Worm (Caenorhabditis elegans): Measurements from ENCODE around the gene W09D6.5.

Gene W09D6.5

ce11 chrIII:11064576-11064975 lies 23.7 kb upstream of the W09D6.5 start:
- TF ChIP-seq F22D6.2 (tag; optimal IDR thresholded peaks at IDR 0.05) (no peak), lsl-1 (GFP tag; optimal IDR thresholded peaks at IDR 0.05) (peak; percentile 0), lin-54 (GFP tag; optimal IDR thresholded peaks at IDR 0.05) (peak; percentile 27), F49E8.2 (tag; optimal IDR thresholded peaks at IDR 0.05; ENCODE audit: insufficient read depth) (peak; percentile 2), xnd-1 (tag; optimal IDR thresholded peaks at IDR 0.05) (peak; percentile 21), mcd-1 (GFP tag; IDR thresholded peaks at IDR 0.05) (peak; percentile 73)

ce11 chrIII:11066691-11067090 lies 21.6 kb upstream of the W09D6.5 start:
- TF ChIP-seq rpc-1 (optimal IDR thresholded peaks at IDR 0.05) (peak; percentile 76), rpc-1 (tag; optimal IDR thresholded peaks at IDR 0.05) (peak; percentile 80), him-1 (tag; optimal IDR thresholded peaks at IDR 0.05) (peak; percentile 61), nhr-90 (tag; optimal IDR thresholded peaks at IDR 0.05) (peak; percentile 71), aptf-2 (GFP tag; conservative IDR thresholded peaks at IDR 0.05) (peak; percentile 93), cebp-2 (GFP tag; IDR thresholded peaks at IDR 0.05) (no peak), F23B12.7 (tag; optimal IDR thresholded peaks at IDR 0.05; ENCODE audit: insufficient read depth) (peak; percentile 91), ztf-26 (tag; optimal IDR thresholded peaks at IDR 0.05) (peak; percentile 61), snpc-1.1 (tag; optimal IDR thresholded peaks at IDR 0.05; ENCODE audit: insufficient read depth) (peak; percentile 7), ztf-28 (GFP tag; IDR thresholded peaks at IDR 0.05) (0 out of 2 replicates have a peak, but pooled peaks have one; percentile 20), C06A6.2 (GFP tag; conservative IDR thresholded peaks at IDR 0.05) (peak; percentile 90), mcd-1 (GFP tag; IDR thresholded peaks at IDR 0.05) (peak; percentile 89), B0035.1 (tag; optimal IDR thresholded peaks at IDR 0.05) (peak; percentile 66), egl-18 (GFP tag; IDR thresholded peaks at IDR 0.05) (peak; percentile 77; the same call in 1 of the 2 replicates), let-526 (GFP tag; IDR thresholded peaks at IDR 0.05) (peak; percentile 73; the same call in 1 of the 2 replicates), K12H6.12 (tag; optimal IDR thresholded peaks at IDR 0.05) (no peak), athp-1 (tag; optimal IDR thresholded peaks at IDR 0.05) (peak; percentile 54), sdz-38 (tag; optimal IDR thresholded peaks at IDR 0.05) (no peak), hmg-1.2 (GFP tag; IDR thresholded peaks at IDR 0.05) (peak; percentile 91), hsf-1 (GFP tag; IDR thresholded peaks at IDR 0.05) (peak; percentile 39; the same call in 1 of the 2 replicates), madf-8 (GFP tag; conservative IDR thresholded peaks at IDR 0.05) (peak; percentile 32; the same call in 1 of the 2 replicates), snpc-1.3 (tag; optimal IDR thresholded peaks at IDR 0.05; ENCODE audit: insufficient read depth) (peak; percentile 87), Y53F4B.3 (GFP tag; IDR thresholded peaks at IDR 0.05) (peak; percentile 70), lsl-1 (GFP tag; optimal IDR thresholded peaks at IDR 0.05) (peak; percentile 58), nfyb-1 (GFP tag; IDR thresholded peaks at IDR 0.05) (peak; percentile 93), pbrm-1 (GFP tag; IDR thresholded peaks at IDR 0.05) (peak; percentile 92), madf-10 (tag; optimal IDR thresholded peaks at IDR 0.05) (peak; percentile 74), gei-17 (GFP tag; optimal IDR thresholded peaks at IDR 0.05) (peak; percentile 72), nfya-2 (GFP tag; IDR thresholded peaks at IDR 0.05) (no peak), ztf-25 (GFP tag; IDR thresholded peaks at IDR 0.05) (0 out of 2 replicates have a peak, but pooled peaks have one; percentile 65), rec-8 (tag; optimal IDR thresholded peaks at IDR 0.05) (peak; percentile 39 to 49), nhr-179 (tag; optimal IDR thresholded peaks at IDR 0.05) (no peak), C17E4.6 (GFP tag; IDR thresholded peaks at IDR 0.05) (peak; percentile 76), ceh-91 (GFP tag; IDR thresholded peaks at IDR 0.05) (no peak), zim-3 (tag; optimal IDR thresholded peaks at IDR 0.05) (peak; percentile 82), attf-3 (GFP tag; conservative IDR thresholded peaks at IDR 0.05) (peak; percentile 50; the same call in 1 of the 2 replicates), akir-1 (GFP tag; optimal IDR thresholded peaks at IDR 0.05) (no peak), die-1 (tag; optimal IDR thresholded peaks at IDR 0.05) (peak; percentile 75), nhr-120 (GFP tag; IDR thresholded peaks at IDR 0.05) (no peak), aptf-3 (GFP tag; IDR thresholded peaks at IDR 0.05) (peak; percentile 94), lir-1 (GFP tag; conservative IDR thresholded peaks at IDR 0.05) (peak; percentile 70), dpl-1 (GFP tag; optimal IDR thresholded peaks at IDR 0.05) (peak; percentile 43)
